Fruit fly (Drosophila melanogaster) whole organism, embryonic: ENCODE measurements around the gene CG10341.

Source experiments
- Abd-B ChIP-seq: fragments of 200-800 bp; sonication (Bioruptor generic); optimal IDR thresholded peaks from 2 replicates; lab custom pipeline; 2018; ENCODE audit warnings: missing biosample characterization, mild to moderate bottlenecking, missing genetic modification characterization, moderate library complexity
- Antp ChIP-seq: fragments of 200-800 bp; sonication (Bioruptor generic); optimal IDR thresholded peaks from 3 replicates; lab custom pipeline; 2016; ENCODE audit warnings: missing biosample characterization, missing genetic modification characterization
- CG10462 ChIP-seq: fragments of 200-800 bp; sonication (Bioruptor generic); optimal IDR thresholded peaks from 2 replicates; lab custom pipeline; 2016; ENCODE audit warnings: missing biosample characterization, missing genetic modification characterization
- CG10543 ChIP-seq: fragments of 200-800 bp; sonication (Bioruptor generic); optimal IDR thresholded peaks from 3 replicates; lab custom pipeline; 2017; ENCODE audit warnings: missing biosample characterization, mild to moderate bottlenecking, missing genetic modification characterization, moderate library complexity
- CG11085 ChIP-seq: fragments of 200-800 bp; sonication (Bioruptor generic); IDR thresholded peaks from 2 replicates; pipeline ENCODE4 v1.3.6; 2022; ENCODE audit warnings: missing biosample characterization, missing genetic modification characterization
- CG12659 ChIP-seq: fragments of 200-800 bp; sonication (Bioruptor generic); optimal IDR thresholded peaks from 3 replicates; lab custom pipeline; 2017; ENCODE audit warnings: mild to moderate bottlenecking, missing biosample characterization, missing genetic modification reagents, missing genetic modification characterization
- CG12769 ChIP-seq: fragments of 200-800 bp; sonication (Bioruptor generic); optimal IDR thresholded peaks from 2 replicates; lab custom pipeline; 2019; ENCODE audit warnings: missing biosample characterization, mild to moderate bottlenecking, missing genetic modification characterization, moderate library complexity
- CG13287 ChIP-seq: fragments of 200-800 bp; sonication (Bioruptor generic); IDR thresholded peaks from 2 replicates; pipeline ENCODE4 v1.3.6; 2022; ENCODE audit warnings: missing biosample characterization, missing genetic modification characterization; ENCODE audit not compliant: partially characterized antibody
- CG13624 ChIP-seq: fragments of 200-800 bp; sonication (Bioruptor generic); optimal IDR thresholded peaks from 2 replicates; lab custom pipeline; 2016; ENCODE audit warnings: missing biosample characterization, missing genetic modification characterization
- CG13775 ChIP-seq: fragments of 200-800 bp; sonication (Bioruptor generic); optimal IDR thresholded peaks from 3 replicates; lab custom pipeline; 2017; ENCODE audit warnings: missing biosample characterization, mild to moderate bottlenecking, missing genetic modification characterization
- CG14014 ChIP-seq: fragments of 200-800 bp; sonication (Bioruptor generic); IDR thresholded peaks from 2 replicates; pipeline ENCODE4 v1.3.6; 2022; ENCODE audit warnings: missing biosample characterization, missing genetic modification characterization
- CG17361 ChIP-seq: fragments of 200-800 bp; sonication (Bioruptor generic); IDR thresholded peaks from 3 replicates; pipeline ENCODE4 v1.3.6; 2022; ENCODE audit warnings: missing biosample characterization, missing genetic modification characterization
- CG32767 ChIP-seq: fragments of 200-800 bp; sonication (Bioruptor generic); IDR thresholded peaks from 2 replicates; pipeline ENCODE4 v1.3.6; 2022; ENCODE audit warnings: missing biosample characterization, missing genetic modification characterization
- CG3995 ChIP-seq: fragments of 200-800 bp; sonication (Bioruptor generic); optimal IDR thresholded peaks from 3 replicates; lab custom pipeline; 2016; ENCODE audit warnings: missing biosample characterization, missing genetic modification characterization
- CG43689 ChIP-seq: fragments of 200-800 bp; sonication (Bioruptor generic); IDR thresholded peaks from 2 replicates; pipeline ENCODE4 v1.3.6; 2022; ENCODE audit warnings: missing biosample characterization, missing genetic modification characterization
- CG4404 ChIP-seq: fragments of 200-800 bp; sonication (Bioruptor generic); IDR thresholded peaks from 2 replicates; pipeline ENCODE4 v1.3.6; 2022; ENCODE audit warnings: missing biosample characterization, missing genetic modification characterization
- CG6272 ChIP-seq: fragments of 200-800 bp; sonication (Bioruptor generic); IDR thresholded peaks from 2 replicates; pipeline ENCODE4 v1.3.6; 2022; ENCODE audit warnings: missing biosample characterization, missing genetic modification characterization
- CG8944 ChIP-seq: fragments of 200-800 bp; sonication (Bioruptor generic); optimal IDR thresholded peaks from 3 replicates; lab custom pipeline; 2016; ENCODE audit warnings: missing biosample characterization, missing genetic modification characterization
- CHES-1-like ChIP-seq: fragments of 200-800 bp; sonication (Bioruptor generic); optimal IDR thresholded peaks from 2 replicates; lab custom pipeline; 2016; ENCODE audit warnings: missing biosample characterization, missing genetic modification characterization
- Fer1 ChIP-seq: fragments of 200-800 bp; sonication (Bioruptor generic); optimal IDR thresholded peaks from 2 replicates; lab custom pipeline; 2017; ENCODE audit warnings: missing biosample characterization, mild to moderate bottlenecking, missing genetic modification characterization
- HLH54F ChIP-seq: fragments of 200-800 bp; sonication (Bioruptor generic); optimal IDR thresholded peaks from 3 replicates; lab custom pipeline; 2016; ENCODE audit warnings: missing biosample characterization, missing genetic modification characterization
- Hand ChIP-seq: fragments of 200-800 bp; sonication (Bioruptor generic); optimal IDR thresholded peaks from 2 replicates; lab custom pipeline; 2017; ENCODE audit warnings: mild to moderate bottlenecking, missing biosample characterization, missing genetic modification reagents, missing genetic modification characterization
- Hey ChIP-seq: fragments of 200-800 bp; sonication (Bioruptor generic); optimal IDR thresholded peaks from 3 replicates; lab custom pipeline; 2018; ENCODE audit warnings: missing biosample characterization, mild to moderate bottlenecking, missing genetic modification characterization
- Hr51 ChIP-seq, 2 experiments: fragments of 200-800 bp; sonication (Bioruptor generic); optimal IDR thresholded peaks; 2 replicates in 1 of 2; 3 replicates in 1 of 2; lab custom pipeline; 2016 to 2018; ENCODE audit warnings: missing biosample characterization in 2 of 2, missing genetic modification characterization in 2 of 2, mild to moderate bottlenecking in 1 of 2, moderate library complexity in 1 of 2
- Jarid2 ChIP-seq: fragments of 200-800 bp; sonication (Bioruptor generic); optimal IDR thresholded peaks from 3 replicates; lab custom pipeline; 2017; ENCODE audit warnings: mild to moderate bottlenecking, missing biosample characterization, missing genetic modification reagents, missing genetic modification characterization
- MTF-1 ChIP-seq: fragments of 200-800 bp; sonication (Bioruptor generic); optimal IDR thresholded peaks from 2 replicates; lab custom pipeline; 2018; ENCODE audit warnings: missing biosample characterization, mild to moderate bottlenecking, missing genetic modification characterization, borderline replicate concordance
- Meics ChIP-seq: fragments of 200-800 bp; sonication (Bioruptor generic); optimal IDR thresholded peaks from 2 replicates; lab custom pipeline; 2017; ENCODE audit warnings: missing biosample characterization, mild to moderate bottlenecking, missing genetic modification characterization
- Myb ChIP-seq: fragments of 200-800 bp; sonication (Bioruptor generic); optimal IDR thresholded peaks from 2 replicates; lab custom pipeline; 2016; ENCODE audit warnings: missing biosample characterization, missing genetic modification characterization
- Nf-YA ChIP-seq: fragments of 200-800 bp; sonication (Bioruptor generic); IDR thresholded peaks from 2 replicates; pipeline ENCODE4 v1.3.6; 2022; ENCODE audit warnings: missing biosample characterization, missing genetic modification characterization
- Nf-YC ChIP-seq: fragments of 200-800 bp; optimal IDR thresholded peaks from 3 replicates; lab custom pipeline; 2019; ENCODE audit warnings: missing biosample characterization, mild to moderate bottlenecking, missing genetic modification characterization, moderate library complexity
- Xrp1 ChIP-seq: fragments of 200-800 bp; sonication (Bioruptor generic); IDR thresholded peaks from 2 replicates; pipeline ENCODE4 v1.3.6; 2022; ENCODE audit warnings: missing biosample characterization, missing genetic modification characterization
- bowl ChIP-seq: fragments of 200-800 bp; sonication (Bioruptor generic); IDR thresholded peaks from 2 replicates; pipeline ENCODE4 v1.3.6; 2022; ENCODE audit warnings: missing biosample characterization, missing genetic modification characterization
- cad ChIP-seq: fragments of >200 bp; optimal IDR thresholded peaks from 2 replicates; lab custom pipeline; 2017; ENCODE audit warnings: missing biosample characterization, missing genetic modification characterization
- chif ChIP-seq, 2 experiments: fragments of 200-800 bp; sonication (Bioruptor generic); optimal IDR thresholded peaks; 3 replicates each; lab custom pipeline; 2016; ENCODE audit warnings: missing biosample characterization in 2 of 2, missing genetic modification characterization in 2 of 2
- crol ChIP-seq: fragments of 200-800 bp; sonication (Bioruptor generic); IDR thresholded peaks from 2 replicates; pipeline ENCODE4 v1.3.6; 2022; ENCODE audit warnings: missing biosample characterization, missing genetic modification characterization
- dan ChIP-seq: fragments of 200-800 bp; sonication (Bioruptor generic); IDR thresholded peaks from 2 replicates; pipeline ENCODE4 v1.3.6; 2022; ENCODE audit warnings: missing biosample characterization, missing genetic modification characterization
- danr ChIP-seq: fragments of 200-800 bp; sonication (Bioruptor generic); IDR thresholded peaks from 2 replicates; pipeline ENCODE4 v1.3.6; 2022; ENCODE audit warnings: missing biosample characterization, missing genetic modification characterization
- dm ChIP-seq: fragments of 200-800 bp; sonication (Bioruptor generic); optimal IDR thresholded peaks from 3 replicates; lab custom pipeline; 2016; ENCODE audit warnings: missing biosample characterization, missing genetic modification characterization
- emc ChIP-seq: fragments of 200-800 bp; sonication (Bioruptor generic); optimal IDR thresholded peaks from 2 replicates; lab custom pipeline; 2016; ENCODE audit warnings: missing biosample characterization, missing genetic modification characterization
- ems ChIP-seq: fragments of 200-800 bp; sonication (Bioruptor generic); optimal IDR thresholded peaks from 3 replicates; lab custom pipeline; 2016; ENCODE audit warnings: missing biosample characterization, missing genetic modification characterization
- fd102C ChIP-seq: fragments of 200-800 bp; sonication (Bioruptor generic); optimal IDR thresholded peaks from 2 replicates; lab custom pipeline; 2018; ENCODE audit warnings: missing biosample characterization, mild to moderate bottlenecking, missing genetic modification characterization, moderate library complexity
- jigr1 ChIP-seq: fragments of 200-800 bp; sonication (Bioruptor generic); IDR thresholded peaks from 3 replicates; pipeline ENCODE4 v1.3.6; 2022; ENCODE audit warnings: missing biosample characterization, missing genetic modification characterization
- kay ChIP-seq: fragments of 200-800 bp; sonication (Bioruptor generic); optimal IDR thresholded peaks from 2 replicates; lab custom pipeline; 2016; ENCODE audit warnings: missing biosample characterization, missing genetic modification characterization
- kni ChIP-seq: fragments of 200-800 bp; sonication (Bioruptor generic); optimal IDR thresholded peaks from 3 replicates; lab custom pipeline; 2017; ENCODE audit warnings: mild to moderate bottlenecking, missing biosample characterization, missing genetic modification reagents, missing genetic modification characterization
- lola ChIP-seq, 3 experiments: fragments of >200 bp in 2 of 3; fragments of 200-800 bp in 1 of 3; sonication (Bioruptor generic) in 1 of 3; optimal IDR thresholded peaks; 2 replicates each; lab custom pipeline; 2017 to 2019; ENCODE audit warnings: missing biosample characterization in 3 of 3, missing genetic modification characterization in 3 of 3, mild to moderate bottlenecking in 1 of 3, moderate library complexity in 1 of 3
- maf-S ChIP-seq: fragments of 200-800 bp; sonication (Bioruptor generic); optimal IDR thresholded peaks from 2 replicates; lab custom pipeline; 2016; ENCODE audit warnings: missing biosample characterization, missing genetic modification characterization
- pho ChIP-seq: fragments of 200-800 bp; sonication (Bioruptor generic); optimal IDR thresholded peaks from 2 replicates; lab custom pipeline; 2016; ENCODE audit warnings: missing biosample characterization, missing genetic modification characterization
- pzg ChIP-seq: fragments of 200-800 bp; sonication (Bioruptor generic); optimal IDR thresholded peaks from 3 replicates; lab custom pipeline; 2018; ENCODE audit warnings: missing biosample characterization, mild to moderate bottlenecking, missing genetic modification characterization, moderate library complexity
- sc ChIP-seq, 3 experiments: fragments of >200 bp in 2 of 3; fragments of 200-800 bp in 1 of 3; sonication (Bioruptor generic) in 1 of 3; optimal IDR thresholded peaks; 2 replicates in 2 of 3; 3 replicates in 1 of 3; lab custom pipeline; 2017; ENCODE audit warnings: mild to moderate bottlenecking in 1 of 3, missing biosample characterization in 1 of 3, missing genetic modification characterization in 1 of 3, missing genetic modification reagents in 1 of 3
- zen ChIP-seq: fragments of 200-800 bp; sonication (Bioruptor generic); optimal IDR thresholded peaks from 3 replicates; lab custom pipeline; 2018; ENCODE audit warnings: missing biosample characterization, mild to moderate bottlenecking, missing genetic modification characterization, moderate library complexity

The CG10341 gene

dm6 chr2L:18735553-18736167, 37.1 kb downstream of the CG10341 start (continued):
- TF ChIP-seq Meics (no peak), bowl (no peak), CG3995 (GFP tag; lab: Kevin White, UChicago) (no peak), lola (GFP tag; optimal IDR thresholded peaks at IDR 0.05; lab: Kevin White, UChicago) (no peak), jigr1 (no peak), Hand (no peak), cad (peak; percentile 3), Xrp1 (no peak), CG11085 (no peak), CG32767 (GFP tag; lab: Robert Waterston, UW) (no peak), Antp (GFP tag; lab: Kevin White, UChicago) (no peak), CG13287 (GFP tag; lab: Robert Waterston, UW) (0 out of 2 replicates have a peak, but pooled peaks have one; percentile 20), CHES-1-like (GFP tag; lab: Kevin White, UChicago) (no peak), crol (GFP tag; lab: Robert Waterston, UW) (peak; percentile 71), CG13775 (GFP tag; lab: Kevin White, UChicago) (no peak), kni (peak; percentile 42), emc (GFP tag; lab: Kevin White, UChicago) (no peak), Abd-B (no peak), CG8944 (GFP tag; lab: Kevin White, UChicago) (no peak), sc (optimal IDR thresholded peaks at IDR 0.05; lab: Kevin White, UChicago) (no peak), sc (GFP tag; optimal IDR thresholded peaks at IDR 0.05; lab: Kevin White, UChicago) (no peak), Fer1 (GFP tag; lab: Kevin White, UChicago) (no peak), CG17361 (GFP tag; lab: Robert Waterston, UW) (no peak), MTF-1 (GFP tag; lab: Kevin White, UChicago) (no peak), fd102C (no peak), CG14014 (GFP tag; lab: Robert Waterston, UW) (no peak), kay (GFP tag; lab: Kevin White, UChicago) (no peak), Jarid2 (peak; percentile 42), HLH54F (no peak), CG12659 (GFP tag; lab: Kevin White, UChicago) (no peak), Hey (tag; lab: Kevin White, UChicago) (no peak), dan (GFP tag; lab: Robert Waterston, UW) (no peak), CG12769 (tag; lab: Kevin White, UChicago) (no peak), CG4404 (GFP tag; lab: Robert Waterston, UW) (no peak), pho (GFP tag; lab: Kevin White, UChicago) (no peak), danr (no peak), zen (tag; lab: Kevin White, UChicago) (no peak), ems (GFP tag; lab: Kevin White, UChicago) (no peak), chif (GFP tag; optimal IDR thresholded peaks at IDR 0.05; lab: Kevin White, UChicago) (no peak), Nf-YC (tag; lab: Kevin White, UChicago) (peak; percentile 97), pzg (GFP tag; lab: Kevin White, UChicago) (no peak), maf-S (no peak), CG10543 (GFP tag; lab: Kevin White, UChicago) (no peak), CG6272 (no peak), CG43689 (GFP tag; lab: Robert Waterston, UW) (no peak), Myb (GFP tag; lab: Kevin White, UChicago) (no peak), Nf-YA (GFP tag; lab: Robert Waterston, UW) (peak; percentile 58), Hr51 (GFP tag; optimal IDR thresholded peaks at IDR 0.05; lab: Kevin White, UChicago) (no peak), CG13624 (no peak), CG10462 (GFP tag; lab: Kevin White, UChicago) (no peak), dm (GFP tag; lab: Kevin White, UChicago) (no peak)
